Worm (Caenorhabditis elegans) whole organism, late embryonic: ENCODE results near the gene C46F9.5.

Experiments
- C08G9.2 ChIP-seq: sonication (generic microtip); optimal IDR thresholded peaks from 2 replicates; lab custom pipeline; 2016; ENCODE audit warnings: mild to moderate bottlenecking, missing genetic modification characterization, moderate library complexity, missing compliant biosample characterization
- C38D4.7 ChIP-seq: fragments of 200-800 bp; sonication (Bioruptor generic); optimal IDR thresholded peaks from 2 replicates; lab custom pipeline; 2018; ENCODE audit warnings: mild to moderate bottlenecking, missing genetic modification characterization, moderate library complexity, missing compliant biosample characterization
- K02D7.2 ChIP-seq: sonication (generic microtip); optimal IDR thresholded peaks from 2 replicates; lab custom pipeline; 2017; ENCODE audit warnings: mild to moderate bottlenecking, missing genetic modification characterization, missing compliant biosample characterization
- ama-1 ChIP-seq: fragments of 150-350 bp; optimal IDR thresholded peaks from 2 replicates; lab custom pipeline; 2014
- ceh-14 ChIP-seq: sonication (generic microtip); optimal IDR thresholded peaks from 2 replicates; lab custom pipeline; 2016; ENCODE audit warnings: missing genotype, missing genetic modification characterization, missing compliant biosample characterization
- ceh-2 ChIP-seq: sonication (generic microtip); optimal IDR thresholded peaks from 2 replicates; lab custom pipeline; 2016; ENCODE audit warnings: missing genotype, missing genetic modification characterization, missing compliant biosample characterization
- ceh-22 ChIP-seq: sonication (generic microtip); optimal IDR thresholded peaks from 2 replicates; lab custom pipeline; 2017; ENCODE audit warnings: missing biosample characterization, missing genetic modification characterization
- ceh-31 ChIP-seq: sonication (generic microtip); optimal IDR thresholded peaks from 2 replicates; lab custom pipeline; 2016; ENCODE audit warnings: missing genetic modification characterization, missing compliant biosample characterization
- ceh-6 ChIP-seq: fragments of 200-800 bp; sonication (Bioruptor generic); optimal IDR thresholded peaks from 2 replicates; lab custom pipeline; 2018; ENCODE audit warnings: mild to moderate bottlenecking, missing genetic modification characterization, missing compliant biosample characterization
- ceh-9 ChIP-seq: sonication (generic microtip); optimal IDR thresholded peaks from 2 replicates; lab custom pipeline; 2016; ENCODE audit warnings: mild to moderate bottlenecking, missing genetic modification characterization, inconsistent platforms, missing compliant biosample characterization
- dmd-4 ChIP-seq: sonication (generic microtip); optimal IDR thresholded peaks from 2 replicates; lab custom pipeline; 2016; ENCODE audit warnings: borderline replicate concordance, missing genetic modification characterization, missing compliant biosample characterization
- dve-1 ChIP-seq: sonication (generic microtip); optimal IDR thresholded peaks from 2 replicates; lab custom pipeline; 2017; ENCODE audit warnings: antibody characterized with exemption, mild to moderate bottlenecking, missing genetic modification characterization, missing compliant biosample characterization
- eyg-1 ChIP-seq: sonication (generic microtip); optimal IDR thresholded peaks from 2 replicates; lab custom pipeline; 2016; ENCODE audit warnings: missing genotype, missing genetic modification characterization, missing compliant biosample characterization
- fax-1 ChIP-seq: sonication (generic microtip); optimal IDR thresholded peaks from 2 replicates; lab custom pipeline; 2016; ENCODE audit warnings: missing genotype, missing genetic modification characterization, missing compliant biosample characterization
- fkh-10 ChIP-seq: fragments of 150-350 bp; optimal IDR thresholded peaks from 2 replicates; lab custom pipeline; 2014; ENCODE audit warnings: missing biosample characterization, missing genetic modification reagents, missing genetic modification characterization
- fkh-6 ChIP-seq: sonication (generic microtip); optimal IDR thresholded peaks from 2 replicates; lab custom pipeline; 2016; ENCODE audit warnings: missing genetic modification characterization, missing compliant biosample characterization
- hlh-30 ChIP-seq: sonication (generic microtip); optimal IDR thresholded peaks from 2 replicates; lab custom pipeline; 2017; ENCODE audit warnings: antibody characterized with exemption, missing genetic modification characterization, missing compliant biosample characterization; ENCODE audit not compliant: insufficient read depth
- lim-6 ChIP-seq: sonication (generic microtip); optimal IDR thresholded peaks from 2 replicates; lab custom pipeline; 2016; ENCODE audit warnings: missing genetic modification characterization, missing compliant biosample characterization
- lin-11 ChIP-seq: fragments of 200-800 bp; sonication (Bioruptor generic); optimal IDR thresholded peaks from 2 replicates; lab custom pipeline; 2018; ENCODE audit warnings: mild to moderate bottlenecking, missing genetic modification characterization, missing compliant biosample characterization
- madf-2 ChIP-seq: sonication (generic microtip); optimal IDR thresholded peaks from 2 replicates; lab custom pipeline; 2017; ENCODE audit warnings: missing genetic modification characterization, missing compliant biosample characterization
- nfya-1 ChIP-seq: sonication (generic microtip); optimal IDR thresholded peaks from 2 replicates; lab custom pipeline; 2017; ENCODE audit warnings: missing genetic modification characterization, mild to moderate bottlenecking, missing compliant biosample characterization, antibody characterized with exemption, moderate library complexity
- npax-4 ChIP-seq: sonication (generic microtip); optimal IDR thresholded peaks from 2 replicates; lab custom pipeline; 2016; ENCODE audit warnings: missing genetic modification characterization, missing compliant biosample characterization
- pag-3 ChIP-seq: sonication (generic microtip); optimal IDR thresholded peaks from 2 replicates; lab custom pipeline; 2016; ENCODE audit warnings: missing compliant biosample characterization, missing genetic modification characterization, borderline replicate concordance
- pat-9 ChIP-seq: fragments of 200-800 bp; sonication (Bioruptor generic); optimal IDR thresholded peaks from 2 replicates; lab custom pipeline; 2018; ENCODE audit warnings: mild to moderate bottlenecking, missing genetic modification characterization, moderate library complexity, missing compliant biosample characterization
- pha-2 ChIP-seq: sonication (generic microtip); optimal IDR thresholded peaks from 2 replicates; lab custom pipeline; 2017; ENCODE audit warnings: mild to moderate bottlenecking, missing genetic modification characterization, missing compliant biosample characterization
- pqm-1 ChIP-seq: sonication (generic microtip); optimal IDR thresholded peaks from 2 replicates; lab custom pipeline; 2016; ENCODE audit warnings: missing genetic modification characterization, missing compliant biosample characterization
- pros-1 ChIP-seq: fragments of 150-350 bp; optimal IDR thresholded peaks from 2 replicates; lab custom pipeline; 2014; ENCODE audit warnings: missing biosample characterization, missing genetic modification reagents, missing genetic modification characterization
- ref-2 ChIP-seq: sonication (generic microtip); optimal IDR thresholded peaks from 2 replicates; lab custom pipeline; 2016; ENCODE audit warnings: missing genetic modification characterization, missing compliant biosample characterization
- sox-2 ChIP-seq: fragments of 200-800 bp; sonication (Bioruptor generic); IDR thresholded peaks from 2 replicates; pipeline ENCODE4 v1.3.6; 2022; ENCODE audit warnings: missing genetic modification reagents, missing genetic modification characterization, missing compliant biosample characterization
- sox-4 ChIP-seq: sonication (generic microtip); optimal IDR thresholded peaks from 2 replicates; lab custom pipeline; 2017; ENCODE audit warnings: mild to moderate bottlenecking, missing genetic modification characterization, inconsistent platforms, missing compliant biosample characterization
- syd-9 ChIP-seq: sonication (generic microtip); optimal IDR thresholded peaks from 2 replicates; lab custom pipeline; 2016; ENCODE audit warnings: mild to moderate bottlenecking, missing genetic modification characterization, moderate library complexity, missing compliant biosample characterization
- tbx-7 ChIP-seq: sonication (generic microtip); optimal IDR thresholded peaks from 2 replicates; lab custom pipeline; 2016; ENCODE audit warnings: missing genotype, missing genetic modification characterization, missing compliant biosample characterization
- ttx-3 ChIP-seq: sonication (generic microtip); optimal IDR thresholded peaks from 2 replicates; lab custom pipeline; 2016; ENCODE audit warnings: missing genetic modification reagents, missing genetic modification characterization, missing compliant biosample characterization
- unc-3 ChIP-seq, 2 experiments: fragments of 200-800 bp in 1 of 2; sonication (Bioruptor generic) in 1 of 2; sonication (generic microtip) in 1 of 2; conservative IDR thresholded peaks in 1 of 2; optimal IDR thresholded peaks in 1 of 2; 2 replicates each; pipeline versions ENCODE4 v1.3.6 to Lab custom; 2016 to 2022; ENCODE audit warnings: missing compliant biosample characterization in 2 of 2, missing genetic modification characterization in 2 of 2, missing genetic modification reagents in 1 of 2
- unc-86 ChIP-seq: sonication (generic microtip); optimal IDR thresholded peaks from 2 replicates; lab custom pipeline; 2016; ENCODE audit warnings: missing genetic modification characterization, missing compliant biosample characterization
- zip-5 ChIP-seq: sonication (generic microtip); optimal IDR thresholded peaks from 2 replicates; lab custom pipeline; 2016; ENCODE audit warnings: missing genetic modification characterization, missing compliant biosample characterization

C46F9.5 gene

DNA sequence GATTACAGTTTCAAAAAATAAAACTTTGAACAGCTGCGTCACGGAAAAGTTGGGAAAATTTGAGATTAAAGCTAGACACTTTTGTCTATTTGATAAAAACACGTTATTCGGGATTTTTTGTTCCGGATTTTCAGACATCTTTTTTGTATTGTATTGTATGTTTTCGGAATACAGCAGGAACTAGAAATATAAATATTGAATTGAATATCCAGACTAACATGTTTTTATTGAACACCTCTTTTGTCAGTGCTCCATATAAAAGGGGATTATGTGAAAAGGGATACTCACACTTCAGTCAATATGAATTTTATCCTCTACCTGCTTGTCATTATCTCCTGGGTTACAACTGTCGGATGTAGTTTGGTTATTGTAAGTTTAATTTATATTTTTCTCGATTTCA lies 1.5 kb upstream of the C46F9.5 start, which contains the start of gene C16C4.1:
TSS of gene C16C4.1 (plus strand) at position 301 of the 400 bp plus-strand sequence.
- TF ChIP-seq fax-1 (no peak), npax-4 (tag; lab: Kevin White, UChicago) (no peak), zip-5 (tag; lab: Kevin White, UChicago) (no peak), ttx-3 (tag; lab: Kevin White, UChicago) (no peak), C08G9.2 (no peak), ceh-6 (GFP tag; lab: Kevin White, UChicago) (no peak), sox-2 (GFP tag; lab: Robert Waterston, UW) (no peak), lin-11 (tag; lab: Kevin White, UChicago) (no peak), pat-9 (no peak), ceh-2 (no peak), pha-2 (tag; lab: Kevin White, UChicago) (no peak), tbx-7 (tag; lab: Kevin White, UChicago) (no peak), sox-4 (tag; lab: Kevin White, UChicago) (no peak)

- no peak for TF ChIP-seq ceh-31 (tag; lab: Kevin White, UChicago)
- TF ChIP-seq unc-86 = no peak
- no peak for TF ChIP-seq ama-1 (lab: Kevin White, UChicago)
- no peak for TF ChIP-seq fkh-10 (GFP tag; lab: Kevin White, UChicago)
- no peak for TF ChIP-seq ceh-9 (tag; lab: Kevin White, UChicago)
These were observed 384 bp downstream of the C46F9.5 start, which contains the start of gene math-25 for ce11 chrII:1895762-1896161. math-25 (plus strand) TSS chrII:1896062.

ce11 chrII:1897936-1898335 lies 2.6 kb downstream of the C46F9.5 start, which contains the start of gene C46F9.6:
C46F9.6 (plus strand) TSS chrII:1898236.
- no peak for TF ChIP-seq ama-1 (lab: Kevin White, UChicago)
- TF ChIP-seq C38D4.7 (GFP tag; lab: Kevin White, UChicago) = no peak
- no peak for TF ChIP-seq eyg-1 (tag; lab: Kevin White, UChicago)
- TF ChIP-seq lin-11 (tag; lab: Kevin White, UChicago) = no peak
- TF ChIP-seq syd-9 (tag; lab: Kevin White, UChicago) = no peak
- TF ChIP-seq nfya-1 (tag; lab: Kevin White, UChicago) = no peak
- TF ChIP-seq pros-1 (tag; lab: Kevin White, UChicago) = no peak
- TF ChIP-seq dve-1 (tag; lab: Kevin White, UChicago) = no peak
- TF ChIP-seq madf-2 (tag; lab: Kevin White, UChicago) = no peak
- TF ChIP-seq sox-2 (GFP tag; lab: Robert Waterston, UW) = no peak
- no peak for TF ChIP-seq lim-6 (tag; lab: Kevin White, UChicago)
- TF ChIP-seq, all 69 proteins: peak for 0

DNA sequence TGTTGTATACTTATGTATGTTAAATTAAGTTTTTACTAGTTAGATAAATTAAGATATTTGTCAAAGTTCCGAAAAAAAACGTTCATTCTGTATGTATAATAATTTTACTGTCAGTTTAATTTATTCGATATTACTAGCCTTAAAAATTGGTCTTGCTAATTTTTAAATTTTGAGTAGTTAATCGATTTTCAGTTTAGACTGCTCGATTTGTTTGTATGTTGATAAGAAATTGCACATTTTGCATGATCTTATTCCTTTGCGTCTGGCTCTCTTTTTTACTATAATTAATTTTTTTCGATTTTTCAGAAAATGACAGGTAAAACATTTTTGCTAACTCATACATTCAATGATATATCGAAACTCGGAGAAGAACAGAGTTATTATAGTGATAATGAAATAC lies 4.6 kb downstream of the C46F9.5 start, which contains the start of gene math-24:
TSS of gene math-24 (plus strand) at position 301 of the 400 bp plus-strand sequence.
- TF ChIP-seq fkh-6 (tag; lab: Kevin White, UChicago) = no peak
- no peak for TF ChIP-seq lim-6 (tag; lab: Kevin White, UChicago)
- TF ChIP-seq K02D7.2 (tag; lab: Kevin White, UChicago) = no peak
- TF ChIP-seq ref-2 (tag; lab: Kevin White, UChicago) = no peak
- no peak for TF ChIP-seq dmd-4 (tag; lab: Kevin White, UChicago)
- TF ChIP-seq sox-2 (GFP tag; lab: Robert Waterston, UW) = no peak
- no peak for TF ChIP-seq pros-1 (tag; lab: Kevin White, UChicago)
- TF ChIP-seq pag-3 = no peak
- TF ChIP-seq hlh-30 (tag; lab: Kevin White, UChicago) = no peak
- TF ChIP-seq, all 69 proteins: peak for 0

ce11 chrII:1901981-1902380 lies 6.6 kb downstream of the C46F9.5 start, which contains the start of gene math-23:
math-23 (plus strand) TSS chrII:1902281.
- no peak for TF ChIP-seq syd-9 (tag; lab: Kevin White, UChicago)
- no peak for TF ChIP-seq ceh-31 (tag; lab: Kevin White, UChicago)
- no peak for TF ChIP-seq ceh-14 (tag; lab: Kevin White, UChicago)
- TF ChIP-seq nfya-1 (tag; lab: Kevin White, UChicago) = no peak
- no peak for TF ChIP-seq lin-11 (tag; lab: Kevin White, UChicago)
- TF ChIP-seq zip-5 (tag; lab: Kevin White, UChicago) = no peak
- no peak for TF ChIP-seq pat-9
- no peak for TF ChIP-seq unc-3 (GFP tag; conservative IDR thresholded peaks at IDR 0.05; lab: Robert Waterston, UW)
- TF ChIP-seq unc-3 (tag; optimal IDR thresholded peaks at IDR 0.05; lab: Kevin White, UChicago) = no peak
- TF ChIP-seq pqm-1 = no peak
- no peak for TF ChIP-seq tbx-7 (tag; lab: Kevin White, UChicago)
- TF ChIP-seq dve-1 (tag; lab: Kevin White, UChicago) = no peak
- no peak for TF ChIP-seq ceh-22 (tag; lab: Kevin White, UChicago)
- no peak for TF ChIP-seq npax-4 (tag; lab: Kevin White, UChicago)
- no peak for TF ChIP-seq C38D4.7 (GFP tag; lab: Kevin White, UChicago)
- no peak for TF ChIP-seq hlh-30 (tag; lab: Kevin White, UChicago)
